Worm (Caenorhabditis elegans): ENCODE data around the gene gsp-1.

DNA sequence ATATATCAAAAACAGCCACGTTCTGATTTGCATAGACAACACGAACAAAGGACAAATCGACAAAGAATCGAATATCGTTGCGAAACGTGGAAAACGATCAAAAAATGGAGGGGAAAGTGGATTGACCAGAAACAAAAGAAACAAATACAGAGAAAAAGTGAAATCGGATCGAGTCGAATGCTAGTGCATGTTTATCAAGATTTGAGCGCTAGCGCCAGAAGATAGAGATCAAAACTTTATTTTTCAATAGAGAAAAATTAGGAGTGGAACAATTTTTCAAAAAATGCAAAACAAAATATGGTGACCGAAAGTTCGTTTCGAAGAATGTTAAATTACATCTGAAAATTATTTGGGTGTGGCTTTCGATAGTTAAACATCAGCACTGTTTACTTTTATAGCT, 20.2 kb upstream of the gsp-1 start:
- TF ChIP-seq aly-2 (tag; optimal IDR thresholded peaks at IDR 0.05), result no peak
- TF ChIP-seq mbf-1 (tag; optimal IDR thresholded peaks at IDR 0.05), result no peak
- no peak for TF ChIP-seq nhr-23 (tag; optimal IDR thresholded peaks at IDR 0.05)
- no peak for TF ChIP-seq ceh-16 (tag; optimal IDR thresholded peaks at IDR 0.05)
- no peak for TF ChIP-seq nhr-12 (tag; optimal IDR thresholded peaks at IDR 0.05)

All from whole organism, L2 larva.